Fruit fly (Drosophila melanogaster) whole organism, embryonic: ENCODE measurements around the gene Prp3.

Experiments
- CG10209 ChIP-seq: fragments of 200-800 bp; sonication (Bioruptor generic); optimal IDR thresholded peaks from 3 replicates; lab custom pipeline; 2017; ENCODE audit warnings: missing biosample characterization, mild to moderate bottlenecking, missing genetic modification characterization, missing genetic modification reagents
- CG10366 ChIP-seq: fragments of 200-800 bp; sonication (Bioruptor generic); IDR thresholded peaks from 2 replicates; pipeline ENCODE4 v1.3.6; 2022; ENCODE audit warnings: missing biosample characterization, missing genetic modification characterization
- CG11723 ChIP-seq: fragments of 200-800 bp; sonication (Bioruptor generic); optimal IDR thresholded peaks from 2 replicates; lab custom pipeline; 2017; ENCODE audit warnings: missing biosample characterization, mild to moderate bottlenecking, missing genetic modification characterization
- CG13775 ChIP-seq: fragments of 200-800 bp; sonication (Bioruptor generic); optimal IDR thresholded peaks from 3 replicates; lab custom pipeline; 2017; ENCODE audit warnings: missing biosample characterization, mild to moderate bottlenecking, missing genetic modification characterization
- CG14965 ChIP-seq: fragments of 200-800 bp; sonication (Bioruptor generic); optimal IDR thresholded peaks from 2 replicates; lab custom pipeline; 2016; ENCODE audit warnings: missing biosample characterization, missing genetic modification characterization, borderline replicate concordance
- CG15269 ChIP-seq: fragments of 200-800 bp; sonication (Bioruptor generic); optimal IDR thresholded peaks from 2 replicates; lab custom pipeline; 2018; ENCODE audit warnings: missing biosample characterization, mild to moderate bottlenecking, missing genetic modification characterization, moderate library complexity
- CG15479 ChIP-seq: fragments of 200-800 bp; sonication (Bioruptor generic); optimal IDR thresholded peaks from 3 replicates; lab custom pipeline; 2019; ENCODE audit warnings: missing biosample characterization, mild to moderate bottlenecking, missing genetic modification characterization, moderate library complexity
- CG17385 ChIP-seq: fragments of 200-800 bp; sonication (Bioruptor generic); optimal IDR thresholded peaks from 3 replicates; lab custom pipeline; 2018; ENCODE audit warnings: missing biosample characterization, mild to moderate bottlenecking, missing genetic modification characterization
- CG3065 ChIP-seq: fragments of 200-800 bp; sonication (Bioruptor generic); optimal IDR thresholded peaks from 2 replicates; lab custom pipeline; 2016; ENCODE audit warnings: missing biosample characterization, missing genetic modification characterization
- CG3281 ChIP-seq: fragments of 200-800 bp; sonication (Bioruptor generic); optimal IDR thresholded peaks from 3 replicates; lab custom pipeline; 2017; ENCODE audit warnings: missing biosample characterization, mild to moderate bottlenecking, missing genetic modification characterization
- CG3838 ChIP-seq: fragments of 200-800 bp; sonication (Bioruptor generic); optimal IDR thresholded peaks from 3 replicates; lab custom pipeline; 2016; ENCODE audit warnings: missing biosample characterization, missing genetic modification characterization
- CG3847 ChIP-seq: fragments of 200-800 bp; sonication (Bioruptor generic); IDR thresholded peaks from 2 replicates; pipeline ENCODE4 v1.3.6; 2022; ENCODE audit warnings: missing biosample characterization, missing genetic modification characterization
- CG6689 ChIP-seq: fragments of 200-800 bp; sonication (Bioruptor generic); IDR thresholded peaks from 2 replicates; pipeline ENCODE4 v1.3.6; 2022; ENCODE audit warnings: missing biosample characterization, missing genetic modification characterization
- CG7786 ChIP-seq: fragments of 200-800 bp; sonication (Bioruptor generic); optimal IDR thresholded peaks from 2 replicates; lab custom pipeline; 2016; ENCODE audit warnings: missing biosample characterization, missing genetic modification characterization
- CG9609 ChIP-seq: fragments of 200-800 bp; sonication (Bioruptor generic); optimal IDR thresholded peaks from 3 replicates; lab custom pipeline; 2016; ENCODE audit warnings: missing biosample characterization, missing genetic modification characterization
- CHES-1-like ChIP-seq: fragments of 200-800 bp; sonication (Bioruptor generic); optimal IDR thresholded peaks from 2 replicates; lab custom pipeline; 2016; ENCODE audit warnings: missing biosample characterization, missing genetic modification characterization
- Dbx ChIP-seq: fragments of 200-800 bp; sonication (Bioruptor generic); IDR thresholded peaks from 3 replicates; pipeline ENCODE4 v1.3.6; 2022; ENCODE audit warnings: missing biosample characterization, missing genetic modification characterization
- Dip2 ChIP-seq: fragments of 200-800 bp; sonication (Bioruptor generic); IDR thresholded peaks from 2 replicates; pipeline ENCODE4 v1.3.6; 2022; ENCODE audit warnings: missing biosample characterization, missing genetic modification characterization
- Doc2 ChIP-seq: fragments of 200-800 bp; sonication (Bioruptor generic); IDR thresholded peaks from 2 replicates; pipeline ENCODE4 v1.3.6; 2022; ENCODE audit warnings: missing biosample characterization, missing genetic modification characterization
- Drgx ChIP-seq: fragments of 200-800 bp; sonication (Bioruptor generic); IDR thresholded peaks from 2 replicates; pipeline ENCODE4 v1.3.6; 2022; ENCODE audit warnings: missing biosample characterization, missing genetic modification characterization
- ERR ChIP-seq: fragments of 200-800 bp; sonication (Bioruptor generic); optimal IDR thresholded peaks from 2 replicates; lab custom pipeline; 2016; ENCODE audit warnings: missing biosample characterization, missing genetic modification characterization
- Gsc ChIP-seq: fragments of 200-800 bp; sonication (Bioruptor generic); IDR thresholded peaks from 2 replicates; pipeline ENCODE4 v1.3.6; 2022; ENCODE audit warnings: missing biosample characterization, missing genetic modification characterization
- H2.0 ChIP-seq: fragments of 200-800 bp; sonication (Bioruptor generic); IDR thresholded peaks from 2 replicates; pipeline ENCODE4 v1.3.6; 2022; ENCODE audit warnings: missing biosample characterization, missing genetic modification characterization
- Lpt ChIP-seq: fragments of >200 bp; optimal IDR thresholded peaks from 2 replicates; lab custom pipeline; 2018; ENCODE audit warnings: missing biosample characterization, missing genetic modification characterization
- Med ChIP-seq: fragments of 200-800 bp; sonication (Bioruptor generic); peaks from one replicate; lab custom pipeline; 2016; ENCODE audit warnings: missing biosample characterization, missing genetic modification characterization, mild to moderate bottlenecking, inconsistent platforms, moderate library complexity
- Meics ChIP-seq: fragments of 200-800 bp; sonication (Bioruptor generic); optimal IDR thresholded peaks from 2 replicates; lab custom pipeline; 2017; ENCODE audit warnings: missing biosample characterization, mild to moderate bottlenecking, missing genetic modification characterization
- Neu2 ChIP-seq: fragments of 200-800 bp; sonication (Bioruptor generic); optimal IDR thresholded peaks from 3 replicates; lab custom pipeline; 2016; ENCODE audit warnings: missing biosample characterization, missing genetic modification characterization, borderline replicate concordance
- Poxn ChIP-seq: fragments of 200-800 bp; sonication (Bioruptor generic); IDR thresholded peaks from 2 replicates; pipeline ENCODE4 v1.3.6; 2022; ENCODE audit warnings: missing biosample characterization, missing genetic modification characterization
- Ravus ChIP-seq: fragments of 200-800 bp; sonication (Bioruptor generic); IDR thresholded peaks from 2 replicates; pipeline ENCODE4 v1.3.6; 2022; ENCODE audit warnings: missing biosample characterization, missing genetic modification characterization
- Sin3A ChIP-seq: fragments of >200 bp; optimal IDR thresholded peaks from 2 replicates; lab custom pipeline; 2018
- Trl ChIP-seq, 3 experiments: fragments of >200 bp in 2 of 3; fragments of 200-800 bp in 1 of 3; sonication (Bioruptor generic) in 1 of 3; optimal IDR thresholded peaks; 2 replicates in 1 of 3; 3 replicates in 2 of 3; lab custom pipeline; 2016 to 2017; ENCODE audit warnings: missing biosample characterization in 1 of 3, missing genetic modification characterization in 1 of 3
- ara ChIP-seq: fragments of 200-800 bp; sonication (Bioruptor generic); IDR thresholded peaks from 2 replicates; pipeline ENCODE4 v1.3.6; 2022; ENCODE audit warnings: missing biosample characterization, missing genetic modification characterization
- bcd ChIP-seq: fragments of 200-800 bp; sonication (Bioruptor generic); optimal IDR thresholded peaks from 2 replicates; lab custom pipeline; 2017; ENCODE audit warnings: missing biosample characterization, mild to moderate bottlenecking, missing genetic modification characterization
- caup ChIP-seq: fragments of 200-800 bp; sonication (Bioruptor generic); optimal IDR thresholded peaks from 3 replicates; lab custom pipeline; 2017; ENCODE audit warnings: missing biosample characterization, mild to moderate bottlenecking, missing genetic modification characterization, moderate library complexity; ENCODE audit not compliant: severe bottlenecking
- chn ChIP-seq: fragments of 200-800 bp; sonication (Bioruptor generic); optimal IDR thresholded peaks from 2 replicates; lab custom pipeline; 2016; ENCODE audit warnings: missing biosample characterization, missing genetic modification characterization
- disco-r ChIP-seq: fragments of 200-800 bp; sonication (Bioruptor generic); optimal IDR thresholded peaks from 2 replicates; lab custom pipeline; 2016; ENCODE audit warnings: missing biosample characterization, missing genetic modification characterization
- dpn ChIP-seq, 2 experiments: fragments of 200-800 bp; sonication (Bioruptor generic); optimal IDR thresholded peaks; 3 replicates each; lab custom pipeline; 2016; ENCODE audit warnings: missing biosample characterization in 2 of 2, missing genetic modification characterization in 2 of 2
- eve ChIP-seq, 2 experiments: fragments of >200 bp; optimal IDR thresholded peaks; 2 replicates each; lab custom pipeline; 2017; ENCODE audit warnings: missing biosample characterization in 2 of 2, missing genetic modification characterization in 2 of 2
- eyg ChIP-seq: fragments of 200-800 bp; sonication (Bioruptor generic); optimal IDR thresholded peaks from 3 replicates; lab custom pipeline; 2016; ENCODE audit warnings: missing biosample characterization, missing genetic modification characterization
- gem ChIP-seq: fragments of 200-800 bp; sonication (Bioruptor generic); optimal IDR thresholded peaks from 2 replicates; lab custom pipeline; 2019; ENCODE audit warnings: missing biosample characterization, mild to moderate bottlenecking, missing genetic modification characterization, moderate library complexity
- hkb ChIP-seq, 2 experiments: fragments of 200-800 bp in 1 of 2; fragments of >200 bp in 1 of 2; sonication (Bioruptor generic) in 1 of 2; IDR thresholded peaks in 1 of 2; optimal IDR thresholded peaks in 1 of 2; 2 replicates each; pipeline versions ENCODE4 v1.3.6 to Lab custom; 2017 to 2022; ENCODE audit warnings: missing biosample characterization in 1 of 2, missing genetic modification characterization in 1 of 2
- lab ChIP-seq: fragments of 200-800 bp; sonication (Bioruptor generic); optimal IDR thresholded peaks from 3 replicates; lab custom pipeline; 2017; ENCODE audit warnings: missing biosample characterization, missing genetic modification characterization, mild to moderate bottlenecking, moderate library complexity, missing genetic modification reagents
- nerfin-2 ChIP-seq: fragments of 200-800 bp; sonication (Bioruptor generic); IDR thresholded peaks from 2 replicates; pipeline ENCODE4 v1.3.6; 2022; ENCODE audit warnings: missing biosample characterization, missing genetic modification characterization; ENCODE audit not compliant: partially characterized antibody
- pb ChIP-seq: fragments of 200-800 bp; sonication (Bioruptor generic); optimal IDR thresholded peaks from 3 replicates; lab custom pipeline; 2016; ENCODE audit warnings: missing biosample characterization, missing genetic modification characterization
- pho ChIP-seq: fragments of 200-800 bp; sonication (Bioruptor generic); optimal IDR thresholded peaks from 2 replicates; lab custom pipeline; 2016; ENCODE audit warnings: missing biosample characterization, missing genetic modification characterization
- prd ChIP-seq, 3 experiments: fragments of >200 bp in 2 of 3; fragments of 200-800 bp in 1 of 3; sonication (Bioruptor generic) in 1 of 3; optimal IDR thresholded peaks in 2 of 3; IDR thresholded peaks in 1 of 3; 2 replicates in 2 of 3; 3 replicates in 1 of 3; pipeline versions ENCODE4 v1.3.6 to Lab custom; 2017 to 2022; ENCODE audit warnings: missing biosample characterization in 1 of 3, missing genetic modification characterization in 1 of 3
- pzg ChIP-seq: fragments of 200-800 bp; sonication (Bioruptor generic); optimal IDR thresholded peaks from 3 replicates; lab custom pipeline; 2018; ENCODE audit warnings: missing biosample characterization, mild to moderate bottlenecking, missing genetic modification characterization, moderate library complexity
- row ChIP-seq: fragments of 200-800 bp; sonication (Bioruptor generic); IDR thresholded peaks from 3 replicates; pipeline ENCODE4 v1.3.6; 2022; ENCODE audit warnings: missing biosample characterization, missing genetic modification characterization
- scrt ChIP-seq: fragments of 200-800 bp; sonication (Bioruptor generic); optimal IDR thresholded peaks from 2 replicates; lab custom pipeline; 2018; ENCODE audit warnings: missing biosample characterization, mild to moderate bottlenecking, missing genetic modification characterization, moderate library complexity
- tx ChIP-seq: fragments of 200-800 bp; sonication (Bioruptor generic); optimal IDR thresholded peaks from 2 replicates; lab custom pipeline; 2016; ENCODE audit warnings: missing biosample characterization, missing genetic modification characterization

The Prp3 gene

DNA sequence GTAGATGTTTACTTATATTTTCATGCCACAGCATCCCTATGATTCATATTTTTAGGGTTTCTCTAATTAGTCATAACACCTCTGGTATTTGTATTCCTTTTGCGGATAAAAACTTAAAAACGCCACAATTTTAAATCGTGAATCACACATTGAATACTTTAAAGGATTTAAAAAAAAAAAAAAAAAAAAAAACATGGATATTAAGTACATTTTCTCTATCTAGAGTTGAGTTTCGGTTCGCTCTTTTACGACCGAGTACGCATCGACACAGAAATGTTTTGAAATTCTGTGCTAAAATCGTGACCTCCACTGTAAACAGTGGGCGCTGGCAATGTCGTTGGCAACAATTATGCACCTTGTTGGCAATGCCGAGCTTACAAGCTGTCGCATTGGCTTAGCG is 4.7 kb upstream of the Prp3 start (continued):
- TF ChIP-seq Dip2 (no peak), row (peak; percentile 36; the same call in 1 of the 3 replicates), caup (GFP tag; lab: Kevin White, UChicago) (no peak), dpn (GFP tag; optimal IDR thresholded peaks at IDR 0.05; lab: Kevin White, UChicago) (peak in 1 of 2 experiments; percentile 13), CG9609 (GFP tag; lab: Kevin White, UChicago) (peak; percentile 1), eyg (GFP tag; lab: Kevin White, UChicago) (no peak), Doc2 (no peak), pb (no peak), CG17385 (GFP tag; lab: Kevin White, UChicago) (no peak), Trl (optimal IDR thresholded peaks at IDR 0.05; lab: Kevin White, UChicago) (no peak), Trl (GFP tag; optimal IDR thresholded peaks at IDR 0.05; lab: Kevin White, UChicago) (peak; percentile 4), Ravus (GFP tag; lab: Robert Waterston, UW) (no peak), prd (optimal IDR thresholded peaks at IDR 0.05; lab: Kevin White, UChicago) (no peak), prd (GFP tag; IDR thresholded peaks at IDR 0.05; lab: Robert Waterston, UW) (0 out of 3 replicates have a peak, but pooled peaks have one; percentile 16), CG3065 (no peak), tx (GFP tag; lab: Kevin White, UChicago) (no peak), CG15269 (tag; lab: Kevin White, UChicago) (peak; percentile 7), CG3847 (GFP tag; lab: Robert Waterston, UW) (0 out of 2 replicates have a peak, but pooled peaks have one; percentile 22), disco-r (GFP tag; lab: Kevin White, UChicago) (no peak), Meics (GFP tag; lab: Kevin White, UChicago) (no peak), chn (GFP tag; lab: Kevin White, UChicago) (peak; percentile 10), pho (GFP tag; lab: Kevin White, UChicago) (peak; percentile 35), CG15479 (GFP tag; lab: Kevin White, UChicago) (no peak), nerfin-2 (GFP tag; lab: Robert Waterston, UW) (no peak), hkb (optimal IDR thresholded peaks at IDR 0.05; lab: Kevin White, UChicago) (no peak), hkb (GFP tag; IDR thresholded peaks at IDR 0.05; lab: Robert Waterston, UW) (0 out of 2 replicates have a peak, but pooled peaks have one; percentile 38), CG14965 (GFP tag; lab: Kevin White, UChicago) (no peak), CHES-1-like (peak; percentile 26), gem (peak; percentile 28), CG7786 (GFP tag; lab: Kevin White, UChicago) (peak; percentile 24), bcd (peak; percentile 4), Drgx (GFP tag; lab: Robert Waterston, UW) (peak; percentile 50), pzg (GFP tag; lab: Kevin White, UChicago) (no peak), CG3838 (GFP tag; lab: Kevin White, UChicago) (no peak), CG10366 (GFP tag; lab: Robert Waterston, UW) (peak; percentile 34; the same call in 1 of the 2 replicates), lab (GFP tag; lab: Kevin White, UChicago) (peak; percentile 11), scrt (no peak), CG13775 (GFP tag; lab: Kevin White, UChicago) (no peak), ara (GFP tag; lab: Robert Waterston, UW) (no peak), Neu2 (GFP tag; lab: Kevin White, UChicago) (no peak), CG3281 (no peak), Poxn (GFP tag; lab: Robert Waterston, UW) (no peak), Dbx (GFP tag; lab: Robert Waterston, UW) (0 out of 3 replicates have a peak, but pooled peaks have one; percentile 33), CG6689 (GFP tag; lab: Robert Waterston, UW) (peak; percentile 24; the same call in 1 of the 2 replicates), Med (GFP tag; lab: Kevin White, UChicago) (peak; percentile 80), eve (GFP tag; optimal IDR thresholded peaks at IDR 0.05; lab: Kevin White, UChicago) (no peak), Lpt (no peak), ERR (GFP tag; lab: Kevin White, UChicago) (no peak), CG10209 (GFP tag; lab: Kevin White, UChicago) (no peak), H2.0 (0 out of 2 replicates have a peak, but pooled peaks have one; percentile 8), Gsc (GFP tag; lab: Robert Waterston, UW) (no peak), CG11723 (GFP tag; lab: Kevin White, UChicago) (no peak), Sin3A (lab: Kevin White, UChicago) (no peak)
